Worm (Caenorhabditis elegans) whole organism, L2 larva: ENCODE data around the gene lin-3.

Experiments
- C34F6.9 ChIP-seq: fragments of 150-350 bp; optimal IDR thresholded peaks from 2 replicates; lab custom pipeline; 2014; ENCODE audit warnings: missing biosample characterization, missing genetic modification characterization
- F13H6.1 ChIP-seq: sonication (generic microtip); optimal IDR thresholded peaks from 2 replicates; lab custom pipeline; 2016; ENCODE audit warnings: missing genetic modification characterization, missing compliant biosample characterization
- R02D3.7 ChIP-seq: fragments of 150-350 bp; optimal IDR thresholded peaks from 2 replicates; lab custom pipeline; 2014; ENCODE audit warnings: missing biosample characterization, missing genetic modification characterization
- Y55F3AM.14 ChIP-seq: fragments of 200-800 bp; sonication (Bioruptor generic); optimal IDR thresholded peaks from 2 replicates; lab custom pipeline; 2018; ENCODE audit warnings: mild to moderate bottlenecking, missing genetic modification characterization, missing compliant biosample characterization
- ZK546.5 ChIP-seq: sonication (generic microtip); optimal IDR thresholded peaks from 2 replicates; lab custom pipeline; 2017; ENCODE audit warnings: missing biosample characterization, missing genetic modification characterization
- alr-1 ChIP-seq: fragments of 150-350 bp; optimal IDR thresholded peaks from 2 replicates; lab custom pipeline; 2014; ENCODE audit warnings: missing biosample characterization, missing genetic modification characterization
- aly-2 ChIP-seq: fragments of 150-350 bp; optimal IDR thresholded peaks from 2 replicates; lab custom pipeline; 2014; ENCODE audit warnings: missing biosample characterization, missing genetic modification characterization
- ama-1 ChIP-seq: fragments of 150-350 bp; optimal IDR thresholded peaks from 2 replicates; lab custom pipeline; 2018; ENCODE audit warnings: inconsistent platforms
- blmp-1 ChIP-seq: sonication (generic microtip); optimal IDR thresholded peaks from 2 replicates; lab custom pipeline; 2017; ENCODE audit warnings: missing genetic modification characterization, mild to moderate bottlenecking, missing compliant biosample characterization, antibody characterized with exemption, moderate library complexity; ENCODE audit not compliant: insufficient read depth
- ceh-16 ChIP-seq: fragments of 150-350 bp; optimal IDR thresholded peaks from 2 replicates; lab custom pipeline; 2014; ENCODE audit warnings: missing biosample characterization, missing genetic modification characterization
- ceh-82 ChIP-seq: fragments of 150-350 bp; optimal IDR thresholded peaks from 2 replicates; lab custom pipeline; 2014; ENCODE audit warnings: missing biosample characterization, missing genetic modification characterization
- crh-2 ChIP-seq: sonication (generic microtip); optimal IDR thresholded peaks from 2 replicates; lab custom pipeline; 2017; ENCODE audit warnings: missing biosample characterization, missing genetic modification characterization
- dmd-4 ChIP-seq: sonication (generic microtip); optimal IDR thresholded peaks from 2 replicates; lab custom pipeline; 2017; ENCODE audit warnings: missing biosample characterization, missing genetic modification characterization
- egl-27 ChIP-seq: sonication (generic microtip); optimal IDR thresholded peaks from 3 replicates; lab custom pipeline; 2017; ENCODE audit warnings: missing biosample characterization, missing genetic modification reagents, missing genetic modification characterization
- elt-1 ChIP-seq: fragments of 150-350 bp; optimal IDR thresholded peaks from 2 replicates; lab custom pipeline; 2014; ENCODE audit warnings: missing biosample characterization, missing genetic modification characterization
- elt-3 ChIP-seq: sonication (generic microtip); optimal IDR thresholded peaks from 2 replicates; lab custom pipeline; 2017; ENCODE audit warnings: missing biosample characterization, missing genetic modification characterization
- fos-1 ChIP-seq: fragments of 150-350 bp; optimal IDR thresholded peaks from 2 replicates; lab custom pipeline; 2014; ENCODE audit warnings: missing biosample characterization, missing genetic modification characterization
- gmeb-1 ChIP-seq: fragments of 150-350 bp; optimal IDR thresholded peaks from 2 replicates; lab custom pipeline; 2014; ENCODE audit warnings: missing biosample characterization, missing genetic modification characterization
- lin-11 ChIP-seq: fragments of 150-350 bp; sonication (generic microtip); optimal IDR thresholded peaks from 2 replicates; lab custom pipeline; 2014; ENCODE audit warnings: missing biosample characterization, missing genetic modification characterization, inconsistent platforms, mixed read lengths
- lin-13 ChIP-seq: fragments of 150-350 bp; optimal IDR thresholded peaks from 2 replicates; lab custom pipeline; 2014; ENCODE audit warnings: missing biosample characterization, missing genetic modification reagents, missing genetic modification characterization
- lin-39 ChIP-seq: fragments of 150-350 bp; optimal IDR thresholded peaks from 2 replicates; lab custom pipeline; 2014; ENCODE audit warnings: missing biosample characterization, missing genetic modification reagents, missing genetic modification characterization
- lsy-2 ChIP-seq, 2 experiments: fragments of 150-350 bp in 1 of 2; sonication (generic microtip) in 1 of 2; optimal IDR thresholded peaks; 2 replicates each; lab custom pipeline; 2014 to 2017; ENCODE audit warnings: missing biosample characterization in 2 of 2, missing genetic modification characterization in 2 of 2
- mab-5 ChIP-seq: fragments of 150-350 bp; optimal IDR thresholded peaks from 2 replicates; lab custom pipeline; 2014; ENCODE audit warnings: missing biosample characterization, missing genetic modification characterization
- mbf-1 ChIP-seq: sonication (generic microtip); optimal IDR thresholded peaks from 2 replicates; lab custom pipeline; 2017; ENCODE audit warnings: missing biosample characterization, missing genetic modification characterization
- mdl-1 ChIP-seq, 2 experiments: fragments of 150-350 bp in 1 of 2; sonication (generic microtip) in 1 of 2; optimal IDR thresholded peaks; 2 replicates each; lab custom pipeline; 2017; ENCODE audit warnings: missing biosample characterization in 2 of 2, missing genetic modification characterization in 2 of 2
- nhr-11 ChIP-seq: fragments of 150-350 bp; optimal IDR thresholded peaks from 2 replicates; lab custom pipeline; 2014; ENCODE audit warnings: missing biosample characterization, missing genetic modification characterization
- nhr-12 ChIP-seq: fragments of 150-350 bp; optimal IDR thresholded peaks from 2 replicates; lab custom pipeline; 2014; ENCODE audit warnings: missing biosample characterization, missing genetic modification characterization
- nhr-129 ChIP-seq: fragments of 150-350 bp; optimal IDR thresholded peaks from 2 replicates; lab custom pipeline; 2014; ENCODE audit warnings: missing biosample characterization, missing genetic modification characterization
- nhr-21 ChIP-seq: fragments of 150-350 bp; optimal IDR thresholded peaks from 2 replicates; lab custom pipeline; 2014; ENCODE audit warnings: missing biosample characterization, missing genetic modification characterization
- nhr-23 ChIP-seq: fragments of 150-350 bp; optimal IDR thresholded peaks from 2 replicates; lab custom pipeline; 2014; ENCODE audit warnings: missing biosample characterization, missing genetic modification reagents, missing genetic modification characterization
- nhr-237 ChIP-seq: fragments of 150-350 bp; optimal IDR thresholded peaks from 2 replicates; lab custom pipeline; 2014; ENCODE audit warnings: missing biosample characterization, missing genetic modification characterization
- nhr-25 ChIP-seq: fragments of 150-350 bp; sonication (generic microtip); optimal IDR thresholded peaks from 3 replicates; lab custom pipeline; 2014; ENCODE audit warnings: missing biosample characterization, missing genetic modification characterization
- nhr-6 ChIP-seq: fragments of 150-350 bp; optimal IDR thresholded peaks from 2 replicates; lab custom pipeline; 2014; ENCODE audit warnings: missing biosample characterization, missing genetic modification characterization
- nhr-77 ChIP-seq: fragments of 150-350 bp; optimal IDR thresholded peaks from 2 replicates; lab custom pipeline; 2014; ENCODE audit warnings: missing biosample characterization, missing genetic modification characterization
- peb-1 ChIP-seq: fragments of 150-350 bp; optimal IDR thresholded peaks from 2 replicates; lab custom pipeline; 2014; ENCODE audit warnings: missing biosample characterization, missing genetic modification characterization
- sem-4 ChIP-seq: fragments of 150-350 bp; optimal IDR thresholded peaks from 2 replicates; lab custom pipeline; 2014; ENCODE audit warnings: missing biosample characterization, missing genetic modification reagents, missing genetic modification characterization
- skn-1 ChIP-seq: sonication (generic microtip); optimal IDR thresholded peaks from 2 replicates; lab custom pipeline; 2017; ENCODE audit warnings: missing biosample characterization, missing genetic modification characterization
- sma-3 ChIP-seq: sonication (generic microtip); optimal IDR thresholded peaks from 2 replicates; lab custom pipeline; 2016; ENCODE audit warnings: missing genetic modification reagents, missing genetic modification characterization, missing compliant biosample characterization
- sma-9 ChIP-seq, 2 experiments: fragments of 150-350 bp in 1 of 2; sonication (generic microtip) in 1 of 2; optimal IDR thresholded peaks; 2 replicates each; lab custom pipeline; 2014 to 2016; ENCODE audit warnings: missing genetic modification characterization in 2 of 2, mild to moderate bottlenecking in 1 of 2, missing biosample characterization in 1 of 2, missing compliant biosample characterization in 1 of 2, missing genetic modification reagents in 1 of 2, moderate library complexity in 1 of 2
- snpc-4 ChIP-seq: fragments of 150-350 bp; optimal IDR thresholded peaks from 2 replicates; lab custom pipeline; 2014; ENCODE audit warnings: missing biosample characterization, missing genetic modification characterization
- unc-39 ChIP-seq: fragments of 150-350 bp; optimal IDR thresholded peaks from 2 replicates; lab custom pipeline; 2014; ENCODE audit warnings: missing biosample characterization, missing genetic modification characterization
- unc-55 ChIP-seq: fragments of 150-350 bp; sonication (generic microtip); optimal IDR thresholded peaks from 3 replicates; lab custom pipeline; 2014; ENCODE audit warnings: missing biosample characterization, missing genetic modification reagents, missing genetic modification characterization
- unc-62 ChIP-seq: fragments of 150-350 bp; optimal IDR thresholded peaks from 2 replicates; lab custom pipeline; 2014; ENCODE audit warnings: missing biosample characterization, missing genetic modification reagents, missing genetic modification characterization
- zag-1 ChIP-seq: fragments of 150-350 bp; optimal IDR thresholded peaks from 2 replicates; lab custom pipeline; 2014; ENCODE audit warnings: missing biosample characterization, missing genetic modification characterization
- ztf-1 ChIP-seq: fragments of 200-800 bp; sonication (Bioruptor generic); conservative IDR thresholded peaks from 2 replicates; pipeline ENCODE4 v1.3.6; 2022; ENCODE audit warnings: missing genetic modification characterization, missing compliant biosample characterization
- ztf-11 ChIP-seq: sonication (generic microtip); optimal IDR thresholded peaks from 2 replicates; lab custom pipeline; 2017; ENCODE audit warnings: missing biosample characterization, missing genetic modification characterization
- ztf-4 ChIP-seq: fragments of 150-350 bp; optimal IDR thresholded peaks from 2 replicates; lab custom pipeline; 2014; ENCODE audit warnings: missing biosample characterization, missing genetic modification characterization

lin-3 gene

ce11 chrIV:11053652-11054317 lies at the start of gene lin-3, which contains the start of gene F36H1.12:
TSS of gene lin-3 (plus strand) at chrIV:11054308.
TSS of gene F36H1.12 (minus strand) at chrIV:11053702.
- TF ChIP-seq dmd-4 (no peak), elt-3 (tag; lab: Kevin White, UChicago) (no peak), nhr-23 (tag; lab: Kevin White, UChicago) (no peak), Y55F3AM.14 (GFP tag; lab: Kevin White, UChicago) (no peak), nhr-129 (tag; lab: Kevin White, UChicago) (no peak)
- TF ChIP-seq, all 48 proteins: peak for 0

ce11 chrIV:11006383-11006782 lies 47.7 kb upstream of the lin-3 start:
- TF ChIP-seq mbf-1 (tag; lab: Kevin White, UChicago), result no peak
- no peak for TF ChIP-seq alr-1 (tag; lab: Kevin White, UChicago)
- TF ChIP-seq lsy-2 (tag; optimal IDR thresholded peaks at IDR 0.05; lab: Kevin White, UChicago), result peak in 1 of 2 experiments; percentile 6
- TF ChIP-seq skn-1 (tag; lab: Kevin White, UChicago), result no peak

ce11 chrIV:11006868-11007267 lies 47.2 kb upstream of the lin-3 start:
- TF ChIP-seq F13H6.1 (tag; lab: Kevin White, UChicago) (no peak), fos-1 (tag; lab: Kevin White, UChicago) (peak; percentile 64)

- TF ChIP-seq alr-1 (tag; lab: Kevin White, UChicago) (no peak), dmd-4 (no peak), nhr-77 (tag; lab: Kevin White, UChicago) (no peak), ztf-1 (GFP tag; lab: Robert Waterston, UW) (no peak), Y55F3AM.14 (GFP tag; lab: Kevin White, UChicago) (no peak), ceh-16 (no peak), gmeb-1 (tag; lab: Kevin White, UChicago) (no peak), skn-1 (tag; lab: Kevin White, UChicago) (no peak), mab-5 (tag; lab: Kevin White, UChicago) (no peak), ztf-11 (tag; lab: Kevin White, UChicago) (no peak), nhr-12 (tag; lab: Kevin White, UChicago) (no peak), elt-3 (tag; lab: Kevin White, UChicago) (no peak), ZK546.5 (no peak), ama-1 (no peak), egl-27 (tag; lab: Kevin White, UChicago) (no peak), lsy-2 (tag; optimal IDR thresholded peaks at IDR 0.05; lab: Kevin White, UChicago) (no peak), mdl-1 (tag; optimal IDR thresholded peaks at IDR 0.05; lab: Kevin White, UChicago) (no peak), blmp-1 (tag; lab: Kevin White, UChicago) (peak; percentile 89), unc-55 (GFP tag; lab: Kevin White, UChicago) (no peak), sma-9 (GFP tag; optimal IDR thresholded peaks at IDR 0.05; lab: Kevin White, UChicago) (peak; percentile 24), sma-9 (tag; optimal IDR thresholded peaks at IDR 0.05; lab: Kevin White, UChicago) (no peak), elt-1 (tag; lab: Kevin White, UChicago) (no peak), R02D3.7 (tag; lab: Kevin White, UChicago) (no peak), nhr-25 (peak; percentile 66), nhr-129 (tag; lab: Kevin White, UChicago) (peak; percentile 75), lin-13 (no peak), C34F6.9 (tag; lab: Kevin White, UChicago) (peak; percentile 2), nhr-11 (tag; lab: Kevin White, UChicago) (no peak), unc-39 (no peak), crh-2 (tag; lab: Kevin White, UChicago) (peak; percentile 33), nhr-21 (peak; percentile 32), unc-62 (GFP tag; lab: Kevin White, UChicago) (no peak), ztf-4 (tag; lab: Kevin White, UChicago) (no peak), lin-39 (tag; lab: Kevin White, UChicago) (no peak), ceh-82 (tag; lab: Kevin White, UChicago) (no peak), fos-1 (tag; lab: Kevin White, UChicago) (peak; percentile 78), snpc-4 (no peak), nhr-237 (no peak), lin-11 (tag; lab: Kevin White, UChicago) (no peak), nhr-6 (tag; lab: Kevin White, UChicago) (no peak), aly-2 (tag; lab: Kevin White, UChicago) (no peak), sem-4 (no peak), zag-1 (tag; lab: Kevin White, UChicago) (no peak), peb-1 (no peak), sma-3 (GFP tag; lab: Kevin White, UChicago) (peak; percentile 48)
Observed at ce11 chrIV:11008255-11008654, 45.9 kb upstream of the lin-3 start.
